Fruit fly (Drosophila melanogaster) whole organism: ENCODE results near the gene FoxK.

Experiments used
- CG8478 ChIP-seq: fragments of >200 bp; optimal IDR thresholded peaks from 2 replicates; lab custom pipeline; 2018; ENCODE audit warnings: inconsistent platforms
- Dll ChIP-seq: fragments of >200 bp; optimal IDR thresholded peaks from 2 replicates; lab custom pipeline; 2017
- pan ChIP-seq: fragments of >200 bp; optimal IDR thresholded peaks from 2 replicates; lab custom pipeline; 2017

DNA sequence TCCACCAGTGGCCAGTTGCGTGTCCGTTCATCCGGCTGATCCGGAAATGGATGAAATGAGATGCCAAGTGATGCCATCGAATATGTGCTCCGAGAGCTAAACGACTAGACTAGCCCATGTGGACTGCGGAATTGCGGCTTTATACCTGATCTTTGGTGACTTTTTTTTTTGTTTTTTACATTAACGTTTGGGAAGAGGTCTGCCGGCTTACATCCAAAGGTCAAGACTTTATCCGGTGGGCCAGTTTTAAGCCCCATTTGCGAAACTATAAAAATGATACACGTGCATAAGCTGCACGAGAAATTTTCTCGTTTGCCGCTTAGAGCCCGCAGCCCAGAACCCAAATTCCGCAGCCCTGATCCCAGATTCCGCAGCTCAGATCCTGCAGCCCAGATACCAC, 17.7 kb downstream of the FoxK start, which contains the start of gene Elo68alpha:
- TF ChIP-seq Dll (lab: Kevin White, UChicago) (no peak), pan (no peak), CG8478 (lab: Kevin White, UChicago) (no peak)
